Fruit fly (Drosophila melanogaster): ENCODE measurements around the gene RhoGEF64C.
A peak's percentile ranks its signal among the peaks of the same experiment; 100 is the strongest.

The RhoGEF64C gene

dm6 chr3L:4686609-4687008 lies 6.0 kb upstream of the RhoGEF64C start:
- TF ChIP-seq gl (tag; optimal IDR thresholded peaks at IDR 0.05) (no peak), CG4496 (GFP tag; IDR thresholded peaks at IDR 0.05) (no peak), CG9948 (tag; optimal IDR thresholded peaks at IDR 0.05) (no peak), fd96Ca (GFP tag; IDR thresholded peaks at IDR 0.05) (no peak), D1 (tag; optimal IDR thresholded peaks at IDR 0.05) (no peak), CG17806 (tag; optimal IDR thresholded peaks at IDR 0.05) (no peak), CG32121 (GFP tag; IDR thresholded peaks at IDR 0.05) (no peak), CG8301 (tag; optimal IDR thresholded peaks at IDR 0.05) (no peak), Snoo (tag; optimal IDR thresholded peaks at IDR 0.05) (no peak), EcR (GFP tag; optimal IDR thresholded peaks at IDR 0.05) (no peak), Pif1B (GFP tag; optimal IDR thresholded peaks at IDR 0.05) (no peak), CG10348 (GFP tag; IDR thresholded peaks at IDR 0.05) (no peak), Pif1A (GFP tag; optimal IDR thresholded peaks at IDR 0.05) (no peak), CG12605 (GFP tag; IDR thresholded peaks at IDR 0.05) (no peak), CG14655 (GFP tag; optimal IDR thresholded peaks at IDR 0.05) (no peak), CG8159 (tag; optimal IDR thresholded peaks at IDR 0.05) (no peak)

- TF ChIP-seq CG13204 (GFP tag; optimal IDR thresholded peaks at IDR 0.05) (peak; percentile 77), rn (GFP tag; IDR thresholded peaks at IDR 0.05) (no peak), Pif1B (GFP tag; optimal IDR thresholded peaks at IDR 0.05) (no peak)
Measured at dm6 chr3L:4687133-4687532, 5.5 kb upstream of the RhoGEF64C start, which contains the start of gene axo. Gene axo (minus strand): TSS chr3L:4687317.

- TF ChIP-seq CG13204 (GFP tag; optimal IDR thresholded peaks at IDR 0.05) (no peak), CG4496 (GFP tag; IDR thresholded peaks at IDR 0.05) (no peak), rn (GFP tag; IDR thresholded peaks at IDR 0.05) (no peak), fd96Ca (GFP tag; IDR thresholded peaks at IDR 0.05) (no peak), D1 (tag; optimal IDR thresholded peaks at IDR 0.05) (no peak)
Measured at dm6 chr3L:4688674-4689073, 3.9 kb upstream of the RhoGEF64C start, which contains the start of gene CG7514. Gene CG7514 (minus strand): TSS chr3L:4688774.

- no peak for TF ChIP-seq Ets98B (GFP tag; IDR thresholded peaks at IDR 0.05)
- no peak for TF ChIP-seq CG4496 (GFP tag; IDR thresholded peaks at IDR 0.05)
- no peak for TF ChIP-seq CG17806 (tag; optimal IDR thresholded peaks at IDR 0.05)
- no peak for TF ChIP-seq CG8159 (tag; optimal IDR thresholded peaks at IDR 0.05)
- TF ChIP-seq EcR (GFP tag; optimal IDR thresholded peaks at IDR 0.05) = no peak
- TF ChIP-seq Snoo (tag; optimal IDR thresholded peaks at IDR 0.05) = no peak
- TF ChIP-seq CG10348 (GFP tag; IDR thresholded peaks at IDR 0.05) = no peak
- TF ChIP-seq CG34367 (tag; optimal IDR thresholded peaks at IDR 0.05) = no peak
- TF ChIP-seq D1 (tag; optimal IDR thresholded peaks at IDR 0.05) = no peak
- no peak for TF ChIP-seq CG13204 (GFP tag; optimal IDR thresholded peaks at IDR 0.05)
- no peak for TF ChIP-seq CG8301 (tag; optimal IDR thresholded peaks at IDR 0.05)
- TF ChIP-seq CG12605 (GFP tag; IDR thresholded peaks at IDR 0.05) = no peak
- TF ChIP-seq CG9948 (tag; optimal IDR thresholded peaks at IDR 0.05) = no peak
- TF ChIP-seq Pif1A (GFP tag; optimal IDR thresholded peaks at IDR 0.05) = no peak
- TF ChIP-seq CG15710 (tag; optimal IDR thresholded peaks at IDR 0.05) = no peak
- no peak for TF ChIP-seq fd96Ca (GFP tag; IDR thresholded peaks at IDR 0.05)
- no peak for TF ChIP-seq gl (tag; optimal IDR thresholded peaks at IDR 0.05)
- TF ChIP-seq CG32121 (GFP tag; IDR thresholded peaks at IDR 0.05) = no peak
- no peak for TF ChIP-seq rn (GFP tag; IDR thresholded peaks at IDR 0.05)
- no peak for TF ChIP-seq Pif1B (GFP tag; optimal IDR thresholded peaks at IDR 0.05)
Measured at dm6 chr3L:4689970-4690369, 2.6 kb upstream of the RhoGEF64C start, which contains the start of gene CG18418. Gene CG18418 (minus strand): TSS chr3L:4690070.

dm6 chr3L:4690698-4691097 lies 1.9 kb upstream of the RhoGEF64C start:
- 0 out of 2 replicates have a peak, but pooled peaks have one; percentile 24 for TF ChIP-seq rn (GFP tag; IDR thresholded peaks at IDR 0.05)
- TF ChIP-seq CG12605 (GFP tag; IDR thresholded peaks at IDR 0.05) = peak; percentile 34; the same call in 1 of the 2 replicates
- TF ChIP-seq CG17806 (tag; optimal IDR thresholded peaks at IDR 0.05) = peak; percentile 42
- no peak for TF ChIP-seq D1 (tag; optimal IDR thresholded peaks at IDR 0.05)
- TF ChIP-seq Ets98B (GFP tag; IDR thresholded peaks at IDR 0.05) = peak; percentile 60
- peak; percentile 13 for TF ChIP-seq CG34367 (tag; optimal IDR thresholded peaks at IDR 0.05)
- TF ChIP-seq CG8301 (tag; optimal IDR thresholded peaks at IDR 0.05) = peak; percentile 36
- no peak for TF ChIP-seq Pif1B (GFP tag; optimal IDR thresholded peaks at IDR 0.05)
- TF ChIP-seq fd96Ca (GFP tag; IDR thresholded peaks at IDR 0.05) = no peak
- no peak for TF ChIP-seq gl (tag; optimal IDR thresholded peaks at IDR 0.05)
- no peak for TF ChIP-seq EcR (GFP tag; optimal IDR thresholded peaks at IDR 0.05)
- peak; percentile 55; the same call in 1 of the 3 replicates for TF ChIP-seq CG4496 (GFP tag; IDR thresholded peaks at IDR 0.05)
- no peak for TF ChIP-seq CG10348 (GFP tag; IDR thresholded peaks at IDR 0.05)
- no peak for TF ChIP-seq CG13204 (GFP tag; optimal IDR thresholded peaks at IDR 0.05)
- TF ChIP-seq CG8159 (tag; optimal IDR thresholded peaks at IDR 0.05) = peak; percentile 38
- TF ChIP-seq Snoo (tag; optimal IDR thresholded peaks at IDR 0.05) = peak; percentile 38
- no peak for TF ChIP-seq CG9948 (tag; optimal IDR thresholded peaks at IDR 0.05)
- TF ChIP-seq CG15710 (tag; optimal IDR thresholded peaks at IDR 0.05) = peak; percentile 43
- peak; percentile 43 for TF ChIP-seq CG14655 (GFP tag; optimal IDR thresholded peaks at IDR 0.05)
- peak; percentile 40; the same call in 1 of the 2 replicates for TF ChIP-seq CG32121 (GFP tag; IDR thresholded peaks at IDR 0.05)
- TF ChIP-seq Pif1A (GFP tag; optimal IDR thresholded peaks at IDR 0.05) = no peak

- TF ChIP-seq CG14655 (GFP tag; optimal IDR thresholded peaks at IDR 0.05) = peak; percentile 84
- no peak for TF ChIP-seq CG13204 (GFP tag; optimal IDR thresholded peaks at IDR 0.05)
- peak; percentile 25 for TF ChIP-seq D1 (tag; optimal IDR thresholded peaks at IDR 0.05)
- TF ChIP-seq CG10348 (GFP tag; IDR thresholded peaks at IDR 0.05) = no peak
- peak; percentile 70 for TF ChIP-seq CG8301 (tag; optimal IDR thresholded peaks at IDR 0.05)
- TF ChIP-seq rn (GFP tag; IDR thresholded peaks at IDR 0.05) = no peak
- TF ChIP-seq CG8159 (tag; optimal IDR thresholded peaks at IDR 0.05) = peak; percentile 72
- TF ChIP-seq Pif1A (GFP tag; optimal IDR thresholded peaks at IDR 0.05) = no peak
- peak; percentile 15 for TF ChIP-seq CG34367 (tag; optimal IDR thresholded peaks at IDR 0.05)
- TF ChIP-seq CG32121 (GFP tag; IDR thresholded peaks at IDR 0.05) = no peak
- TF ChIP-seq EcR (GFP tag; optimal IDR thresholded peaks at IDR 0.05) = no peak
- peak; percentile 56 for TF ChIP-seq CG15710 (tag; optimal IDR thresholded peaks at IDR 0.05)
- TF ChIP-seq CG4496 (GFP tag; IDR thresholded peaks at IDR 0.05) = peak; percentile 69; the same call in 2 of the 3 replicates
- 0 out of 2 replicates have a peak, but pooled peaks have one; percentile 12 for TF ChIP-seq CG12605 (GFP tag; IDR thresholded peaks at IDR 0.05)
- TF ChIP-seq Pif1B (GFP tag; optimal IDR thresholded peaks at IDR 0.05) = no peak
- no peak for TF ChIP-seq Ets98B (GFP tag; IDR thresholded peaks at IDR 0.05)
- no peak for TF ChIP-seq fd96Ca (GFP tag; IDR thresholded peaks at IDR 0.05)
- TF ChIP-seq CG17806 (tag; optimal IDR thresholded peaks at IDR 0.05) = peak; percentile 65
- peak; percentile 77 for TF ChIP-seq CG9948 (tag; optimal IDR thresholded peaks at IDR 0.05)
- TF ChIP-seq Snoo (tag; optimal IDR thresholded peaks at IDR 0.05) = no peak
- no peak for TF ChIP-seq gl (tag; optimal IDR thresholded peaks at IDR 0.05)
Measured at dm6 chr3L:4691775-4692174, 808 bp upstream of the RhoGEF64C start.
